Fruit fly (Drosophila melanogaster) whole organism, adult: ENCODE data around the gene CG44838.

ENCODE experiments used
- CG11617 ChIP-seq: fragments of 200-800 bp; sonication (Bioruptor generic); optimal IDR thresholded peaks from 2 replicates; lab custom pipeline; 2017; ENCODE audit warnings: mild to moderate bottlenecking, missing biosample characterization, missing genetic modification reagents, missing genetic modification characterization
- CG12768 ChIP-seq: fragments of 200-800 bp; sonication (Bioruptor generic); optimal IDR thresholded peaks from 2 replicates; lab custom pipeline; 2017; ENCODE audit warnings: missing biosample characterization, missing genetic modification characterization, mild to moderate bottlenecking, moderate library complexity, missing genetic modification reagents
- CG33017 ChIP-seq: fragments of 200-800 bp; sonication (Bioruptor generic); optimal IDR thresholded peaks from 2 replicates; lab custom pipeline; 2018; ENCODE audit warnings: missing biosample characterization, mild to moderate bottlenecking, missing genetic modification characterization, moderate library complexity
- CG5204 ChIP-seq: fragments of 200-800 bp; sonication (Bioruptor generic); optimal IDR thresholded peaks from 2 replicates; lab custom pipeline; 2016; ENCODE audit warnings: missing biosample characterization, missing genetic modification characterization
- CG7045 ChIP-seq: fragments of 200-800 bp; sonication (Bioruptor generic); optimal IDR thresholded peaks from 2 replicates; lab custom pipeline; 2017; ENCODE audit warnings: missing biosample characterization, mild to moderate bottlenecking, missing genetic modification characterization
- CG7101 ChIP-seq: fragments of 200-800 bp; sonication (Bioruptor generic); optimal IDR thresholded peaks from 2 replicates; lab custom pipeline; 2018; ENCODE audit warnings: missing biosample characterization, mild to moderate bottlenecking, missing genetic modification characterization, moderate library complexity
- Clk ChIP-seq: fragments of 200-800 bp; sonication (Bioruptor generic); optimal IDR thresholded peaks from 2 replicates; lab custom pipeline; 2017; ENCODE audit warnings: missing biosample characterization, missing genetic modification characterization
- Hr96 ChIP-seq: fragments of 200-800 bp; sonication (Bioruptor generic); optimal IDR thresholded peaks from 2 replicates; lab custom pipeline; 2016; ENCODE audit warnings: missing biosample characterization, missing genetic modification characterization
- cic ChIP-seq: fragments of 200-800 bp; sonication (Bioruptor generic); optimal IDR thresholded peaks from 2 replicates; lab custom pipeline; 2017; ENCODE audit warnings: missing biosample characterization, mild to moderate bottlenecking, missing genetic modification characterization, moderate library complexity
- cnc ChIP-seq, 2 experiments: fragments of >200 bp; optimal IDR thresholded peaks; 2 replicates each; lab custom pipeline; 2017
- kay ChIP-seq: fragments of 200-800 bp; sonication (Bioruptor generic); peaks from one replicate; lab custom pipeline; 2016; ENCODE audit warnings: missing biosample characterization, missing genetic modification characterization, borderline replicate concordance
- pad ChIP-seq: fragments of 200-800 bp; sonication (Bioruptor generic); optimal IDR thresholded peaks from 3 replicates; lab custom pipeline; 2017; ENCODE audit warnings: missing biosample characterization, missing genetic modification characterization, mild to moderate bottlenecking, moderate library complexity, missing genetic modification reagents
- tj ChIP-seq: fragments of 200-800 bp; sonication (Bioruptor generic); optimal IDR thresholded peaks from 3 replicates; lab custom pipeline; 2017; ENCODE audit warnings: missing biosample characterization, mild to moderate bottlenecking, missing genetic modification characterization, moderate library complexity

DNA sequence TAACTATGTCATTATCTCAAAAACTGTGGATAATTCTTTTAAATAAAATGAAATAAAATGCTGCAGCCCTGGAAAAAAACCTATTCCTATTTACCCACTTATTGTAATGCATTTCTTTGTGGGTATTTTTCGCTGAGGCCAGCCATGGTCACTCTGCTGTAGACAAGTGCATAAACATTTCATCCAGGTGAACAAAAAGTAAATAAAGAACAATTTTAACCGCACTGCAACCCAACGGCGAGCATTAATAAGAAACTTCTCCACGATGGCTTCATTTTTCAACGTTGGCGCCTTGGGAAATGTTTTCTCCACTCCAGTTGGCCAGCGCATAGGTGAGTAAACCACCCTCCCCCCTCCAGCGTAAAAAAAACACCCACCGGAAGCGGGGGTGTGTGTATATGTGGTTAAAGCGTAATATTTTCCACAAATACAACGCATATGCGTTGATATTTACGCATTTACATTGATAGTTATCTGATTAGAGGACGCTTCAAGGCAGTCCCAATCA lies 14.1 kb upstream of the CG44838 start, which contains the start of gene CG3529:
- no peak for TF ChIP-seq cnc (optimal IDR thresholded peaks at IDR 0.05; lab: Kevin White, UChicago)
- no peak for TF ChIP-seq CG5204 (GFP tag; lab: Kevin White, UChicago)
- no peak for TF ChIP-seq tj (GFP tag; lab: Kevin White, UChicago)
- peak; percentile 42 for TF ChIP-seq CG11617 (GFP tag; lab: Kevin White, UChicago)
- TF ChIP-seq kay (GFP tag; lab: Kevin White, UChicago), result no peak
- TF ChIP-seq CG7101 (tag; lab: Kevin White, UChicago), result peak; percentile 30
- TF ChIP-seq pad (GFP tag; lab: Kevin White, UChicago), result peak; percentile 35
- TF ChIP-seq Clk, result no peak
- TF ChIP-seq cic (GFP tag; lab: Kevin White, UChicago), result peak; percentile 36
- peak; percentile 29 for TF ChIP-seq CG33017 (tag; lab: Kevin White, UChicago)
- no peak for TF ChIP-seq CG7045 (GFP tag; lab: Kevin White, UChicago)
- peak; percentile 43 for TF ChIP-seq Hr96 (GFP tag; lab: Kevin White, UChicago)
- peak; percentile 37 for TF ChIP-seq CG12768 (GFP tag; lab: Kevin White, UChicago)
